Fruit fly (Drosophila melanogaster) whole organism, embryonic: ENCODE measurements around the gene zye.

Experiments used
- Aef1 ChIP-seq: fragments of 200-800 bp; sonication (Bioruptor generic); IDR thresholded peaks from 3 replicates; pipeline ENCODE4 v1.3.6; 2022; ENCODE audit warnings: missing biosample characterization, missing genetic modification characterization
- Asciz ChIP-seq: fragments of 200-800 bp; sonication (Bioruptor generic); optimal IDR thresholded peaks from 2 replicates; lab custom pipeline; 2017; ENCODE audit warnings: missing biosample characterization, mild to moderate bottlenecking, missing genetic modification characterization, missing genetic modification reagents
- Bdp1 ChIP-seq: fragments of 200-800 bp; sonication (Bioruptor generic); optimal IDR thresholded peaks from 3 replicates; lab custom pipeline; 2016; ENCODE audit warnings: missing biosample characterization, missing genetic modification characterization
- Bteb2 ChIP-seq: fragments of 200-800 bp; sonication (Bioruptor generic); optimal IDR thresholded peaks from 2 replicates; lab custom pipeline; 2016; ENCODE audit warnings: missing biosample characterization, missing genetic modification characterization
- CG12104 ChIP-seq: fragments of 200-800 bp; sonication (Bioruptor generic); optimal IDR thresholded peaks from 3 replicates; lab custom pipeline; 2016; ENCODE audit warnings: missing biosample characterization, missing genetic modification characterization
- CG14050 ChIP-seq: fragments of 200-800 bp; sonication (Bioruptor generic); IDR thresholded peaks from 3 replicates; pipeline ENCODE4 v1.3.6; 2022; ENCODE audit warnings: missing biosample characterization, missing genetic modification characterization
- CG14860 ChIP-seq: fragments of 200-800 bp; sonication (Bioruptor generic); IDR thresholded peaks from 3 replicates; pipeline ENCODE4 v1.3.6; 2022; ENCODE audit warnings: missing biosample characterization, missing genetic modification characterization; ENCODE audit not compliant: partially characterized antibody
- CG15011 ChIP-seq: fragments of 200-800 bp; sonication (Bioruptor generic); optimal IDR thresholded peaks from 3 replicates; lab custom pipeline; 2018; ENCODE audit warnings: missing biosample characterization, mild to moderate bottlenecking, missing genetic modification characterization
- CG15269 ChIP-seq: fragments of 200-800 bp; sonication (Bioruptor generic); optimal IDR thresholded peaks from 2 replicates; lab custom pipeline; 2018; ENCODE audit warnings: missing biosample characterization, mild to moderate bottlenecking, missing genetic modification characterization, moderate library complexity
- CG2129 ChIP-seq: fragments of 200-800 bp; sonication (Bioruptor generic); IDR thresholded peaks from 2 replicates; pipeline ENCODE4 v1.3.6; 2022; ENCODE audit warnings: missing biosample characterization, missing genetic modification characterization; ENCODE audit not compliant: partially characterized antibody
- CG3281 ChIP-seq: fragments of 200-800 bp; sonication (Bioruptor generic); optimal IDR thresholded peaks from 3 replicates; lab custom pipeline; 2017; ENCODE audit warnings: missing biosample characterization, mild to moderate bottlenecking, missing genetic modification characterization
- CG34224 ChIP-seq: fragments of 200-800 bp; sonication (Bioruptor generic); IDR thresholded peaks from 3 replicates; pipeline ENCODE4 v1.3.6; 2022; ENCODE audit warnings: missing biosample characterization, missing genetic modification characterization; ENCODE audit not compliant: partially characterized antibody
- CG34376 ChIP-seq: fragments of 200-800 bp; sonication (Bioruptor generic); optimal IDR thresholded peaks from 2 replicates; lab custom pipeline; 2018; ENCODE audit warnings: missing biosample characterization, mild to moderate bottlenecking, missing genetic modification characterization
- CG6654 ChIP-seq: fragments of 200-800 bp; sonication (Bioruptor generic); optimal IDR thresholded peaks from 2 replicates; lab custom pipeline; 2017; ENCODE audit warnings: missing biosample characterization, mild to moderate bottlenecking, missing genetic modification characterization
- CG7963 ChIP-seq: fragments of 200-800 bp; sonication (Bioruptor generic); IDR thresholded peaks from 3 replicates; pipeline ENCODE4 v1.3.6; 2022; ENCODE audit warnings: missing biosample characterization, missing genetic modification characterization; ENCODE audit not compliant: partially characterized antibody
- CG7987 ChIP-seq: fragments of 200-800 bp; sonication (Bioruptor generic); optimal IDR thresholded peaks from 2 replicates; lab custom pipeline; 2018; ENCODE audit warnings: missing biosample characterization, mild to moderate bottlenecking, missing genetic modification characterization, moderate library complexity
- CG8089 ChIP-seq: fragments of 200-800 bp; sonication (Bioruptor generic); optimal IDR thresholded peaks from 3 replicates; lab custom pipeline; 2016; ENCODE audit warnings: missing biosample characterization, missing genetic modification characterization
- CG8924 ChIP-seq: fragments of 200-800 bp; optimal IDR thresholded peaks from 3 replicates; lab custom pipeline; 2019; ENCODE audit warnings: missing biosample characterization, mild to moderate bottlenecking, missing genetic modification characterization, moderate library complexity
- Chrac-16 ChIP-seq: fragments of 200-800 bp; sonication (Bioruptor generic); optimal IDR thresholded peaks from 3 replicates; lab custom pipeline; 2016; ENCODE audit warnings: missing biosample characterization, missing genetic modification characterization
- D ChIP-seq, 2 experiments: fragments of 200-800 bp in 1 of 2; fragments of >200 bp in 1 of 2; sonication (Bioruptor generic) in 1 of 2; optimal IDR thresholded peaks; 2 replicates in 1 of 2; 3 replicates in 1 of 2; lab custom pipeline; 2017; ENCODE audit warnings: mild to moderate bottlenecking in 1 of 2, missing biosample characterization in 1 of 2, missing genetic modification characterization in 1 of 2, missing genetic modification reagents in 1 of 2
- Dll ChIP-seq: fragments of 200-800 bp; sonication (Bioruptor generic); IDR thresholded peaks from 4 replicates; pipeline ENCODE4 v1.3.6; 2022; ENCODE audit warnings: missing biosample characterization, missing genetic modification characterization; ENCODE audit not compliant: partially characterized antibody
- Dref ChIP-seq: fragments of 200-800 bp; sonication (Bioruptor generic); IDR thresholded peaks from 2 replicates; pipeline ENCODE4 v1.3.6; 2022; ENCODE audit warnings: missing biosample characterization, missing genetic modification characterization
- ERR ChIP-seq: fragments of 200-800 bp; sonication (Bioruptor generic); optimal IDR thresholded peaks from 2 replicates; lab custom pipeline; 2016; ENCODE audit warnings: missing biosample characterization, missing genetic modification characterization
- Elba2 ChIP-seq: fragments of 200-800 bp; sonication (Bioruptor generic); optimal IDR thresholded peaks from 3 replicates; lab custom pipeline; 2016; ENCODE audit warnings: missing biosample characterization, missing genetic modification characterization
- Fer3 ChIP-seq: fragments of 200-800 bp; sonication (Bioruptor generic); optimal IDR thresholded peaks from 2 replicates; lab custom pipeline; 2018; ENCODE audit warnings: missing biosample characterization, mild to moderate bottlenecking, missing genetic modification characterization, moderate library complexity
- GATAe ChIP-seq: fragments of 200-800 bp; sonication (Bioruptor generic); conservative IDR thresholded peaks from 2 replicates; pipeline ENCODE4 v1.3.6; 2022; ENCODE audit warnings: missing biosample characterization, missing genetic modification characterization
- HLH3B ChIP-seq: fragments of 200-800 bp; sonication (Bioruptor generic); IDR thresholded peaks from 2 replicates; pipeline ENCODE4 v1.3.6; 2022; ENCODE audit warnings: missing biosample characterization, missing genetic modification characterization
- HmgZ ChIP-seq: fragments of 200-800 bp; sonication (Bioruptor generic); optimal IDR thresholded peaks from 2 replicates; lab custom pipeline; 2018; ENCODE audit warnings: missing biosample characterization, mild to moderate bottlenecking, missing genetic modification characterization
- Lhr ChIP-seq: fragments of 200-800 bp; sonication (Bioruptor generic); optimal IDR thresholded peaks from 3 replicates; lab custom pipeline; 2017; ENCODE audit warnings: mild to moderate bottlenecking, missing biosample characterization, missing genetic modification reagents, missing genetic modification characterization
- NK7.1 ChIP-seq: fragments of 200-800 bp; sonication (Bioruptor generic); optimal IDR thresholded peaks from 3 replicates; lab custom pipeline; 2016; ENCODE audit warnings: missing biosample characterization, missing genetic modification characterization
- Nf-YA ChIP-seq: fragments of 200-800 bp; sonication (Bioruptor generic); IDR thresholded peaks from 2 replicates; pipeline ENCODE4 v1.3.6; 2022; ENCODE audit warnings: missing biosample characterization, missing genetic modification characterization
- Ravus ChIP-seq: fragments of 200-800 bp; sonication (Bioruptor generic); IDR thresholded peaks from 2 replicates; pipeline ENCODE4 v1.3.6; 2022; ENCODE audit warnings: missing biosample characterization, missing genetic modification characterization
- Usf ChIP-seq: fragments of 200-800 bp; sonication (Bioruptor generic); optimal IDR thresholded peaks from 2 replicates; lab custom pipeline; 2017; ENCODE audit warnings: missing genotype, missing biosample characterization, missing genetic modification characterization
- Xbp1 ChIP-seq: fragments of 200-800 bp; sonication (Bioruptor generic); optimal IDR thresholded peaks from 3 replicates; lab custom pipeline; 2016; ENCODE audit warnings: missing biosample characterization, mild to moderate bottlenecking, missing genetic modification characterization
- crp ChIP-seq, 2 experiments: fragments of 200-800 bp; sonication (Bioruptor generic); optimal IDR thresholded peaks; 2 replicates in 1 of 2; 3 replicates in 1 of 2; lab custom pipeline; 2017; ENCODE audit warnings: missing biosample characterization in 2 of 2, missing genetic modification characterization in 2 of 2, mild to moderate bottlenecking in 1 of 2, moderate library complexity in 1 of 2
- gem ChIP-seq: fragments of 200-800 bp; sonication (Bioruptor generic); optimal IDR thresholded peaks from 2 replicates; lab custom pipeline; 2019; ENCODE audit warnings: missing biosample characterization, mild to moderate bottlenecking, missing genetic modification characterization, moderate library complexity
- grau ChIP-seq: fragments of 200-800 bp; optimal IDR thresholded peaks from 3 replicates; lab custom pipeline; 2019; ENCODE audit warnings: missing biosample characterization, mild to moderate bottlenecking, missing genetic modification characterization, moderate library complexity
- gsb ChIP-seq: fragments of 200-800 bp; sonication (Bioruptor generic); IDR thresholded peaks from 2 replicates; pipeline ENCODE4 v1.3.6; 2022; ENCODE audit warnings: missing biosample characterization, missing genetic modification characterization
- ken ChIP-seq: fragments of 200-800 bp; sonication (Bioruptor generic); IDR thresholded peaks from 3 replicates; pipeline ENCODE4 v1.3.6; 2022; ENCODE audit warnings: missing biosample characterization, missing genetic modification characterization
- lbe ChIP-seq: fragments of 200-800 bp; sonication (Bioruptor generic); optimal IDR thresholded peaks from 2 replicates; lab custom pipeline; 2016; ENCODE audit warnings: missing biosample characterization, mild to moderate bottlenecking, missing genetic modification characterization
- maf-S ChIP-seq: fragments of 200-800 bp; sonication (Bioruptor generic); optimal IDR thresholded peaks from 2 replicates; lab custom pipeline; 2016; ENCODE audit warnings: missing biosample characterization, missing genetic modification characterization
- mirr ChIP-seq: fragments of 200-800 bp; sonication (Bioruptor generic); optimal IDR thresholded peaks from 3 replicates; lab custom pipeline; 2018; ENCODE audit warnings: missing biosample characterization, mild to moderate bottlenecking, missing genetic modification characterization
- nerfin-2 ChIP-seq: fragments of 200-800 bp; sonication (Bioruptor generic); IDR thresholded peaks from 2 replicates; pipeline ENCODE4 v1.3.6; 2022; ENCODE audit warnings: missing biosample characterization, missing genetic modification characterization; ENCODE audit not compliant: partially characterized antibody
- ranshi ChIP-seq: fragments of 200-800 bp; sonication (Bioruptor generic); IDR thresholded peaks from 2 replicates; pipeline ENCODE4 v1.3.6; 2022; ENCODE audit warnings: missing biosample characterization, missing genetic modification characterization
- salm ChIP-seq: fragments of 200-800 bp; sonication (Bioruptor generic); optimal IDR thresholded peaks from 2 replicates; lab custom pipeline; 2018; ENCODE audit warnings: missing biosample characterization, mild to moderate bottlenecking, missing genetic modification characterization
- sisA ChIP-seq: fragments of 200-800 bp; sonication (Bioruptor generic); IDR thresholded peaks from 2 replicates; pipeline ENCODE4 v1.3.6; 2022; ENCODE audit warnings: missing biosample characterization, missing genetic modification characterization
- sqz ChIP-seq: fragments of 200-800 bp; sonication (Bioruptor generic); optimal IDR thresholded peaks from 3 replicates; lab custom pipeline; 2018; ENCODE audit warnings: missing biosample characterization, mild to moderate bottlenecking, missing genetic modification characterization
- toy ChIP-seq: fragments of 200-800 bp; sonication (Bioruptor generic); IDR thresholded peaks from 2 replicates; pipeline ENCODE4 v1.3.6; 2022; ENCODE audit warnings: missing biosample characterization, missing genetic modification characterization
- twi ChIP-seq: fragments of 200-800 bp; optimal IDR thresholded peaks from 2 replicates; lab custom pipeline; 2019; ENCODE audit warnings: missing biosample characterization, mild to moderate bottlenecking, missing genetic modification characterization, moderate library complexity
- tx ChIP-seq: fragments of 200-800 bp; sonication (Bioruptor generic); optimal IDR thresholded peaks from 2 replicates; lab custom pipeline; 2016; ENCODE audit warnings: missing biosample characterization, missing genetic modification characterization
- vnd ChIP-seq: fragments of 200-800 bp; sonication (Bioruptor generic); IDR thresholded peaks from 3 replicates; pipeline ENCODE4 v1.3.6; 2022; ENCODE audit warnings: missing biosample characterization, missing genetic modification characterization; ENCODE audit not compliant: partially characterized antibody

Gene zye

DNA sequence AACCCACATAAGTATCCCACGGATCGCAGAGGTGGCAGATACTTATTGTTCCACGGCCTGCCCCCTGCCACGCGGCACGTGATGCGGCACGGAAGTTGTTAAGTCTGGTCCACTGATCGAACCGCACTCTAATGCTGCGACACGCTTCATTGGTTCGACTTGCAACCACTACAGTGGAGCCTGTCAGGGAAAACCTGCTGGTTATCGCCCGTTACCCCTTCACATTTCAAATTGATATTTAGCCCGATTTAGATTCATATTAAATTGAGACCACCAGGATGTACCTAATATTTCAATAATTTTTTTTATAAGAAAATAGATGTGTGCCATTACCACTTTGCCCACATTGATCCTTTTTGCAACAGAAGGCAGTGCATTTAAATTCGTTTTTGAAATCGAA, 33.9 kb downstream of the zye start (continued):
- TF ChIP-seq sisA = peak; percentile 45
- no peak for TF ChIP-seq CG14860 (GFP tag; lab: Robert Waterston, UW)
- TF ChIP-seq CG15011 = no peak
- TF ChIP-seq CG8924 = no peak
- TF ChIP-seq Elba2 (GFP tag; lab: Kevin White, UChicago) = no peak
- TF ChIP-seq grau (tag; lab: Kevin White, UChicago) = peak; percentile 87
- TF ChIP-seq CG3281 (GFP tag; lab: Kevin White, UChicago) = no peak
- no peak for TF ChIP-seq mirr (GFP tag; lab: Kevin White, UChicago)
- TF ChIP-seq CG6654 = no peak
- no peak for TF ChIP-seq HLH3B
- no peak for TF ChIP-seq salm
- TF ChIP-seq crp (GFP tag; optimal IDR thresholded peaks at IDR 0.05; lab: Kevin White, UChicago) = no peak
- TF ChIP-seq lbe (GFP tag; lab: Kevin White, UChicago) = no peak
- no peak for TF ChIP-seq D (optimal IDR thresholded peaks at IDR 0.05; lab: Kevin White, UChicago)
- no peak for TF ChIP-seq D (GFP tag; optimal IDR thresholded peaks at IDR 0.05; lab: Kevin White, UChicago)
- TF ChIP-seq Aef1 (GFP tag; lab: Robert Waterston, UW) = no peak
- no peak for TF ChIP-seq CG8089 (GFP tag; lab: Kevin White, UChicago)
- no peak for TF ChIP-seq CG12104 (GFP tag; lab: Kevin White, UChicago)
- no peak for TF ChIP-seq Fer3 (tag; lab: Kevin White, UChicago)
- TF ChIP-seq Chrac-16 (GFP tag; lab: Kevin White, UChicago) = no peak
- TF ChIP-seq Dref = no peak
- TF ChIP-seq HmgZ (tag; lab: Kevin White, UChicago) = no peak
- no peak for TF ChIP-seq Asciz (GFP tag; lab: Kevin White, UChicago)
- 0 out of 2 replicates have a peak, but pooled peaks have one; percentile 6 for TF ChIP-seq toy (GFP tag; lab: Robert Waterston, UW)
- TF ChIP-seq Lhr = no peak
- TF ChIP-seq nerfin-2 (GFP tag; lab: Robert Waterston, UW) = no peak
- TF ChIP-seq ranshi = no peak
- TF ChIP-seq gem (tag; lab: Kevin White, UChicago) = peak; percentile 55
- TF ChIP-seq CG34376 (GFP tag; lab: Kevin White, UChicago) = no peak
- no peak for TF ChIP-seq ERR (GFP tag; lab: Kevin White, UChicago)
- TF ChIP-seq Bdp1 (GFP tag; lab: Kevin White, UChicago) = no peak
- no peak for TF ChIP-seq sqz
- no peak for TF ChIP-seq twi (tag; lab: Kevin White, UChicago)
- no peak for TF ChIP-seq NK7.1 (GFP tag; lab: Kevin White, UChicago)
- no peak for TF ChIP-seq Bteb2 (GFP tag; lab: Kevin White, UChicago)
- TF ChIP-seq Xbp1 (GFP tag; lab: Kevin White, UChicago) = no peak
- no peak for TF ChIP-seq CG14050 (GFP tag; lab: Robert Waterston, UW)
- no peak for TF ChIP-seq vnd
- TF ChIP-seq Usf (GFP tag; lab: Kevin White, UChicago) = no peak
- no peak for TF ChIP-seq tx (GFP tag; lab: Kevin White, UChicago)
- TF ChIP-seq CG34224 = no peak
- TF ChIP-seq CG7963 (GFP tag; lab: Robert Waterston, UW) = no peak
- TF ChIP-seq Dll (GFP tag; lab: Robert Waterston, UW) = no peak
- TF ChIP-seq Ravus (GFP tag; lab: Robert Waterston, UW) = no peak
- no peak for TF ChIP-seq GATAe
- no peak for TF ChIP-seq maf-S
- no peak for TF ChIP-seq Nf-YA (GFP tag; lab: Robert Waterston, UW)
- TF ChIP-seq CG15269 = no peak
- TF ChIP-seq ken = peak; percentile 45; the same call in 1 of the 3 replicates
- no peak for TF ChIP-seq gsb (GFP tag; lab: Robert Waterston, UW)
- TF ChIP-seq CG7987 = no peak
- no peak for TF ChIP-seq CG2129
